Worm (Caenorhabditis elegans) whole organism, L2 larva: ENCODE measurements around the gene T25F10.1.

Experiments used
- ZK546.5 ChIP-seq: sonication (generic microtip); optimal IDR thresholded peaks from 2 replicates; lab custom pipeline; 2017; ENCODE audit warnings: missing biosample characterization, missing genetic modification characterization
- alr-1 ChIP-seq: fragments of 150-350 bp; optimal IDR thresholded peaks from 2 replicates; lab custom pipeline; 2014; ENCODE audit warnings: missing biosample characterization, missing genetic modification characterization
- fos-1 ChIP-seq: fragments of 150-350 bp; optimal IDR thresholded peaks from 2 replicates; lab custom pipeline; 2014; ENCODE audit warnings: missing biosample characterization, missing genetic modification characterization
- nhr-10 ChIP-seq: sonication (generic microtip); optimal IDR thresholded peaks from 2 replicates; lab custom pipeline; 2017; ENCODE audit warnings: missing biosample characterization, missing genetic modification characterization
- nhr-11 ChIP-seq: fragments of 150-350 bp; optimal IDR thresholded peaks from 2 replicates; lab custom pipeline; 2014; ENCODE audit warnings: missing biosample characterization, missing genetic modification characterization
- nhr-129 ChIP-seq: fragments of 150-350 bp; optimal IDR thresholded peaks from 2 replicates; lab custom pipeline; 2014; ENCODE audit warnings: missing biosample characterization, missing genetic modification characterization
- nhr-23 ChIP-seq: fragments of 150-350 bp; optimal IDR thresholded peaks from 2 replicates; lab custom pipeline; 2014; ENCODE audit warnings: missing biosample characterization, missing genetic modification reagents, missing genetic modification characterization
- nhr-6 ChIP-seq: fragments of 150-350 bp; optimal IDR thresholded peaks from 2 replicates; lab custom pipeline; 2014; ENCODE audit warnings: missing biosample characterization, missing genetic modification characterization
- sma-3 ChIP-seq: sonication (generic microtip); optimal IDR thresholded peaks from 2 replicates; lab custom pipeline; 2016; ENCODE audit warnings: missing genetic modification reagents, missing genetic modification characterization, missing compliant biosample characterization
- snpc-4 ChIP-seq: fragments of 150-350 bp; optimal IDR thresholded peaks from 2 replicates; lab custom pipeline; 2014; ENCODE audit warnings: missing biosample characterization, missing genetic modification characterization
- unc-55 ChIP-seq: fragments of 150-350 bp; sonication (generic microtip); optimal IDR thresholded peaks from 3 replicates; lab custom pipeline; 2014; ENCODE audit warnings: missing biosample characterization, missing genetic modification reagents, missing genetic modification characterization
- unc-62 ChIP-seq: fragments of 150-350 bp; optimal IDR thresholded peaks from 2 replicates; lab custom pipeline; 2014; ENCODE audit warnings: missing biosample characterization, missing genetic modification reagents, missing genetic modification characterization
- ztf-11 ChIP-seq: sonication (generic microtip); optimal IDR thresholded peaks from 2 replicates; lab custom pipeline; 2017; ENCODE audit warnings: missing biosample characterization, missing genetic modification characterization
- ztf-4 ChIP-seq: fragments of 150-350 bp; optimal IDR thresholded peaks from 2 replicates; lab custom pipeline; 2014; ENCODE audit warnings: missing biosample characterization, missing genetic modification characterization

DNA sequence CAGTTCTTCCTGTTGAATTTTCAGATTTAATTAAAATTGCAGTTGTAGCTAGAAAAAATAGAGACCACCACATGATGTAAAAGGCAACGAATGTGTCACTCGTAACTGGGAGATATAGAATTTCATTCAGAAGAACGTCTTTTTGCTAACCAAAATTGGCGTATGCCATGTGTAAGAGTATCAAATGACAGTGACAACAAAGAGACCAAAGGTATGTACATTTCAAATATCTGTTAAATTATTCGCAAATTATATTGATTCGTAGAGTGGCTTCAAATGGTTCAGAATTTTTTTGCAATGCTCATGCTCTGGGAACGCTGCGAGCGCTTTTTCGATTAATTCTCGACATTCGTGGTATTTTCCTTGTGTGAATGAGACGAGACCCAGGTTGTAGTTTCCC is 5.9 kb upstream of the T25F10.1 start, which contains the start of gene T25F10.4:
- TF ChIP-seq unc-62 (GFP tag; lab: Kevin White, UChicago) (no peak), ztf-4 (no peak), fos-1 (tag; lab: Kevin White, UChicago) (no peak), ztf-11 (tag; lab: Kevin White, UChicago) (no peak), nhr-10 (no peak), nhr-6 (tag; lab: Kevin White, UChicago) (no peak), alr-1 (tag; lab: Kevin White, UChicago) (no peak), snpc-4 (tag; lab: Kevin White, UChicago) (no peak), sma-3 (no peak), ZK546.5 (tag; lab: Kevin White, UChicago) (no peak), nhr-11 (no peak), nhr-23 (no peak), nhr-129 (no peak), unc-55 (GFP tag; lab: Kevin White, UChicago) (no peak)
